Worm (Caenorhabditis elegans) whole organism, L2 larva: Measurements from ENCODE around the gene F25F2.1.

Experiments
- dmd-4 ChIP-seq: sonication (generic microtip); optimal IDR thresholded peaks from 2 replicates; lab custom pipeline; 2017; ENCODE audit warnings: missing biosample characterization, missing genetic modification characterization
- elt-3 ChIP-seq: sonication (generic microtip); optimal IDR thresholded peaks from 2 replicates; lab custom pipeline; 2017; ENCODE audit warnings: missing biosample characterization, missing genetic modification characterization
- nhr-10 ChIP-seq: sonication (generic microtip); optimal IDR thresholded peaks from 2 replicates; lab custom pipeline; 2017; ENCODE audit warnings: missing biosample characterization, missing genetic modification characterization
- nhr-11 ChIP-seq: fragments of 150-350 bp; optimal IDR thresholded peaks from 2 replicates; lab custom pipeline; 2014; ENCODE audit warnings: missing biosample characterization, missing genetic modification characterization
- nhr-21 ChIP-seq: fragments of 150-350 bp; optimal IDR thresholded peaks from 2 replicates; lab custom pipeline; 2014; ENCODE audit warnings: missing biosample characterization, missing genetic modification characterization
- nhr-237 ChIP-seq: fragments of 150-350 bp; optimal IDR thresholded peaks from 2 replicates; lab custom pipeline; 2014; ENCODE audit warnings: missing biosample characterization, missing genetic modification characterization
- unc-62 ChIP-seq: fragments of 150-350 bp; optimal IDR thresholded peaks from 2 replicates; lab custom pipeline; 2014; ENCODE audit warnings: missing biosample characterization, missing genetic modification reagents, missing genetic modification characterization
- zag-1 ChIP-seq: fragments of 150-350 bp; optimal IDR thresholded peaks from 2 replicates; lab custom pipeline; 2014; ENCODE audit warnings: missing biosample characterization, missing genetic modification characterization

DNA sequence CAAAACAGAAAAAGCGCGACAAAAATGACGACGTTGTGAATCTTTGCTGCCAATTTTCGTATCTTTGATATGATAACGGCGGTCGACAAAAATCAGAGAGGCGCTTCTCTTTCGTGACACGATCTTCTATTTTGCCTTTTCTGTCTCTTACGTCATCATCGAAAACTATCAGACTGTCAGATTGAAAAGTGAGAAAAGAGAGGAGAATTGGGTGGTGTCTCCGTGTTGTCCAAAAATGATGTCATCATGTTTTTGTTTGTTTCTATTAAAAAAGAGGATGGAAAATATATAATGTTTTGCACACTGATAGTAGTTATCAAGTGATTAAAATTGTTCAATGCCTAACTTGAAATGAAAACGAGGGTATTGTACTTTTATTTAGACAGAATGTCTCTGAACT is 12.6 kb upstream of the F25F2.1 start:
- no peak for TF ChIP-seq dmd-4 (tag; lab: Kevin White, UChicago)
- TF ChIP-seq elt-3: no peak
- TF ChIP-seq nhr-10 (tag; lab: Kevin White, UChicago): no peak
- no peak for TF ChIP-seq zag-1
- TF ChIP-seq unc-62 (GFP tag; lab: Kevin White, UChicago): no peak
- TF ChIP-seq nhr-11 (tag; lab: Kevin White, UChicago): no peak
- TF ChIP-seq nhr-21 (tag; lab: Kevin White, UChicago): peak; percentile 75
- no peak for TF ChIP-seq nhr-237 (tag; lab: Kevin White, UChicago)
